Worm (Caenorhabditis elegans): Measurements from ENCODE around the gene R13A5.15.

- no peak for TF ChIP-seq dao-5 (tag; optimal IDR thresholded peaks at IDR 0.05)
- TF ChIP-seq him-1 (tag; optimal IDR thresholded peaks at IDR 0.05), result no peak
- TF ChIP-seq W03F9.2 (tag; optimal IDR thresholded peaks at IDR 0.05), result no peak
Observed at ce11 chrIII:7554697-7555145, 33.4 kb downstream of the R13A5.15 start.
